Fruit fly (Drosophila melanogaster): ENCODE measurements around the gene Sp212.

The Sp212 gene

dm6 chr3R:14244577-14244976, 20.6 kb upstream of the Sp212 start, which contains the start of gene CG43291:
CG43291 (minus strand) TSS chr3R:14244677.
- TF ChIP-seq brk (GFP tag; optimal IDR thresholded peaks at IDR 0.05) (no peak), br (GFP tag; optimal IDR thresholded peaks at IDR 0.05) (no peak), Myc (optimal IDR thresholded peaks at IDR 0.05) (no peak), Vsx2 (GFP tag; optimal IDR thresholded peaks at IDR 0.05; ENCODE audit: partially characterized antibody) (no peak), CG32264 (GFP tag; optimal IDR thresholded peaks at IDR 0.05) (no peak), sv (GFP tag; optimal IDR thresholded peaks at IDR 0.05) (no peak), foxo (GFP tag; optimal IDR thresholded peaks at IDR 0.05) (no peak), h (GFP tag; optimal IDR thresholded peaks at IDR 0.05) (no peak), OdsH (GFP tag; optimal IDR thresholded peaks at IDR 0.05) (no peak), Hnf4 (GFP tag; optimal IDR thresholded peaks at IDR 0.05) (no peak), GATAd (GFP tag; optimal IDR thresholded peaks at IDR 0.05) (no peak), CrebA (GFP tag; optimal IDR thresholded peaks at IDR 0.05; ENCODE audit: borderline replicate concordance) (no peak), Mio (GFP tag; optimal IDR thresholded peaks at IDR 0.05) (no peak), Rel (GFP tag; optimal IDR thresholded peaks at IDR 0.05) (no peak), Rel (tag; optimal IDR thresholded peaks at IDR 0.05) (no peak), Hr83 (GFP tag; optimal IDR thresholded peaks at IDR 0.05; ENCODE audit: poor library complexity, severe bottlenecking) (no peak), fru (GFP tag; optimal IDR thresholded peaks at IDR 0.05) (no peak)

dm6 chr3R:14229045-14229444, 5.1 kb upstream of the Sp212 start, which contains the start of gene CG9624:
CG9624 (minus strand) TSS chr3R:14229145.
- TF ChIP-seq HLH106 (tag; optimal IDR thresholded peaks at IDR 0.05) (no peak), dl (GFP tag; optimal IDR thresholded peaks at IDR 0.05; ENCODE audit: insufficient read depth in 1 of 2, partially characterized antibody in 2 of 2) (no peak), Myc (optimal IDR thresholded peaks at IDR 0.05) (no peak), CG32264 (GFP tag; optimal IDR thresholded peaks at IDR 0.05) (no peak), Hnf4 (GFP tag; optimal IDR thresholded peaks at IDR 0.05) (no peak), h (GFP tag; optimal IDR thresholded peaks at IDR 0.05) (no peak), Hr78 (GFP tag; optimal IDR thresholded peaks at IDR 0.05) (no peak), Rel (GFP tag; optimal IDR thresholded peaks at IDR 0.05) (no peak), Rel (tag; optimal IDR thresholded peaks at IDR 0.05) (no peak), usp (GFP tag; optimal IDR thresholded peaks at IDR 0.05) (no peak), lola (GFP tag; optimal IDR thresholded peaks at IDR 0.05) (no peak), Dfd (GFP tag; optimal IDR thresholded peaks at IDR 0.05) (no peak), pan (optimal IDR thresholded peaks at IDR 0.05) (no peak), foxo (GFP tag; optimal IDR thresholded peaks at IDR 0.05) (no peak), br (GFP tag; optimal IDR thresholded peaks at IDR 0.05) (no peak), Jra (GFP tag; optimal IDR thresholded peaks at IDR 0.05) (no peak), rgr (GFP tag; optimal IDR thresholded peaks at IDR 0.05) (no peak)

- TF ChIP-seq woc (GFP tag; optimal IDR thresholded peaks at IDR 0.05) (no peak), Dif (GFP tag; optimal IDR thresholded peaks at IDR 0.05; ENCODE audit: partially characterized antibody) (no peak), Hr83 (GFP tag; optimal IDR thresholded peaks at IDR 0.05; ENCODE audit: poor library complexity, severe bottlenecking) (no peak), Dfd (GFP tag; optimal IDR thresholded peaks at IDR 0.05) (no peak)
These were observed 2.7 kb upstream of the Sp212 start, which contains the start of gene CG9631 for dm6 chr3R:14226662-14227061. CG9631 (minus strand) TSS chr3R:14226762.

- TF ChIP-seq rgr (GFP tag; optimal IDR thresholded peaks at IDR 0.05) (no peak), CG9705 (GFP tag; optimal IDR thresholded peaks at IDR 0.05) (no peak), Dfd (GFP tag; optimal IDR thresholded peaks at IDR 0.05) (no peak), fru (GFP tag; optimal IDR thresholded peaks at IDR 0.05) (no peak), psq (GFP tag; optimal IDR thresholded peaks at IDR 0.05) (no peak), dmrt93B (GFP tag; optimal IDR thresholded peaks at IDR 0.05) (no peak), brk (GFP tag; optimal IDR thresholded peaks at IDR 0.05) (no peak)
These were observed 2.5 kb downstream of the Sp212 start, which contains the start of gene CG33109 for dm6 chr3R:14221484-14221883. CG33109 (minus strand) TSS chr3R:14221584.

- TF ChIP-seq fru (GFP tag; optimal IDR thresholded peaks at IDR 0.05) (no peak), rgr (GFP tag; optimal IDR thresholded peaks at IDR 0.05) (no peak)
These were observed 3.9 kb downstream of the Sp212 start, which contains the start of gene CG31326 for dm6 chr3R:14220105-14220504. CG31326 (minus strand) TSS chr3R:14220205.

All from whole organism, wandering third instar larva.